Worm (Caenorhabditis elegans): ENCODE data around the gene M110.8.

DNA sequence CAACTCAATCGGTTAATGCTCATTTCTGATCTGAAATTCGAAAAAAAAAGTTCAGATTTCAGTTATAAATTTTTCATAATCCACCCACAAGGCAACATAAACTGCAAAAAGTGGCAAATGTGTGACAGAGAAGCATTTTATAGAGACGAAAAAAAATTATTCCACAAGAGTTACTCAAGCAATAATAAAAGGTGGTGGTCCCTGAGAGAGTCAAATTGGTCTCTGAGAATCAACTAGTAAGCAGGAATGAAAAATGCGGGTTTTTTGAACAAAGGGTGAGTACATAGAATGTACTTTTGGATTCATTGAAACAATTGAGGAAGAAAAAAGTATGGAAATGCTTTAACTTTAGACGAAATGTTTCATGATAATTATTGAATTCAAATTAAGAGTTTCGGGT is 39.0 kb downstream of the M110.8 start, which contains the start of gene T05C12.11:
- TF ChIP-seq him-1 (tag; optimal IDR thresholded peaks at IDR 0.05) (no peak), dao-5 (tag; optimal IDR thresholded peaks at IDR 0.05) (no peak)
